Fruit fly (Drosophila melanogaster) whole organism, embryonic: ENCODE data around the gene CHES-1-like.

ENCODE experiments used
- CG10654 ChIP-seq: fragments of 200-800 bp; sonication (Bioruptor generic); optimal IDR thresholded peaks from 2 replicates; lab custom pipeline; 2016; ENCODE audit warnings: missing biosample characterization, missing genetic modification characterization
- CG10979 ChIP-seq: fragments of 200-800 bp; sonication (Bioruptor generic); optimal IDR thresholded peaks from 2 replicates; lab custom pipeline; 2018; ENCODE audit warnings: missing biosample characterization, mild to moderate bottlenecking, missing genetic modification characterization, moderate library complexity
- CG12236 ChIP-seq: fragments of 200-800 bp; sonication (Bioruptor generic); optimal IDR thresholded peaks from 2 replicates; lab custom pipeline; 2016; ENCODE audit warnings: missing biosample characterization, missing genetic modification characterization
- CG13424 ChIP-seq: fragments of 200-800 bp; sonication (Bioruptor generic); optimal IDR thresholded peaks from 2 replicates; lab custom pipeline; 2019; ENCODE audit warnings: missing biosample characterization, mild to moderate bottlenecking, missing genetic modification characterization, moderate library complexity
- CG14965 ChIP-seq: fragments of 200-800 bp; sonication (Bioruptor generic); optimal IDR thresholded peaks from 2 replicates; lab custom pipeline; 2016; ENCODE audit warnings: missing biosample characterization, missing genetic modification characterization, borderline replicate concordance
- CG1647 ChIP-seq: fragments of 200-800 bp; sonication (Bioruptor generic); optimal IDR thresholded peaks from 3 replicates; lab custom pipeline; 2016; ENCODE audit warnings: missing biosample characterization, missing genetic modification characterization
- CG17829 ChIP-seq: fragments of 200-800 bp; optimal IDR thresholded peaks from 2 replicates; lab custom pipeline; 2019; ENCODE audit warnings: missing biosample characterization, mild to moderate bottlenecking, missing genetic modification characterization, moderate library complexity
- CG17912 ChIP-seq: fragments of 200-800 bp; sonication (Bioruptor generic); optimal IDR thresholded peaks from 2 replicates; lab custom pipeline; 2018; ENCODE audit warnings: missing biosample characterization, mild to moderate bottlenecking, missing genetic modification characterization
- CG4360 ChIP-seq: fragments of 200-800 bp; sonication (Bioruptor generic); IDR thresholded peaks from 2 replicates; pipeline ENCODE4 v1.3.6; 2022; ENCODE audit warnings: missing biosample characterization, missing genetic modification characterization
- CG4707 ChIP-seq: fragments of 200-800 bp; sonication (Bioruptor generic); optimal IDR thresholded peaks from 2 replicates; lab custom pipeline; 2018; ENCODE audit warnings: missing biosample characterization, mild to moderate bottlenecking, missing genetic modification characterization, moderate library complexity
- CG5245 ChIP-seq: fragments of 200-800 bp; sonication (Bioruptor generic); optimal IDR thresholded peaks from 3 replicates; lab custom pipeline; 2016; ENCODE audit warnings: missing biosample characterization, missing genetic modification characterization
- CG6791 ChIP-seq: fragments of 200-800 bp; sonication (Bioruptor generic); IDR thresholded peaks from 3 replicates; pipeline ENCODE4 v1.3.6; 2022; ENCODE audit warnings: missing biosample characterization, missing genetic modification characterization; ENCODE audit not compliant: partially characterized antibody
- CG8089 ChIP-seq: fragments of 200-800 bp; sonication (Bioruptor generic); optimal IDR thresholded peaks from 3 replicates; lab custom pipeline; 2016; ENCODE audit warnings: missing biosample characterization, missing genetic modification characterization
- CG9215 ChIP-seq: fragments of 200-800 bp; sonication (Bioruptor generic); IDR thresholded peaks from 2 replicates; pipeline ENCODE4 v1.3.6; 2022; ENCODE audit warnings: missing biosample characterization, missing genetic modification characterization
- D ChIP-seq, 2 experiments: fragments of 200-800 bp in 1 of 2; fragments of >200 bp in 1 of 2; sonication (Bioruptor generic) in 1 of 2; optimal IDR thresholded peaks; 2 replicates in 1 of 2; 3 replicates in 1 of 2; lab custom pipeline; 2017; ENCODE audit warnings: mild to moderate bottlenecking in 1 of 2, missing biosample characterization in 1 of 2, missing genetic modification characterization in 1 of 2, missing genetic modification reagents in 1 of 2
- H2.0 ChIP-seq: fragments of 200-800 bp; sonication (Bioruptor generic); IDR thresholded peaks from 2 replicates; pipeline ENCODE4 v1.3.6; 2022; ENCODE audit warnings: missing biosample characterization, missing genetic modification characterization
- HHEX ChIP-seq: fragments of 200-800 bp; sonication (Bioruptor generic); optimal IDR thresholded peaks from 3 replicates; lab custom pipeline; 2017; ENCODE audit warnings: missing biosample characterization, mild to moderate bottlenecking, missing genetic modification characterization, missing genetic modification reagents
- HLHmδ ChIP-seq: fragments of 200-800 bp; sonication (Bioruptor generic); optimal IDR thresholded peaks from 2 replicates; lab custom pipeline; 2018; ENCODE audit warnings: missing biosample characterization, mild to moderate bottlenecking, missing genetic modification characterization, moderate library complexity
- Hmr ChIP-seq: fragments of 200-800 bp; sonication (Bioruptor generic); optimal IDR thresholded peaks from 3 replicates; lab custom pipeline; 2017; ENCODE audit warnings: mild to moderate bottlenecking, missing biosample characterization, missing genetic modification reagents, missing genetic modification characterization
- Hsf ChIP-seq: fragments of 200-800 bp; sonication (Bioruptor generic); optimal IDR thresholded peaks from 3 replicates; lab custom pipeline; 2016; ENCODE audit warnings: missing biosample characterization, missing genetic modification characterization
- Lim3 ChIP-seq: fragments of 200-800 bp; sonication (Bioruptor generic); IDR thresholded peaks from 2 replicates; pipeline ENCODE4 v1.3.6; 2022; ENCODE audit warnings: missing biosample characterization, missing genetic modification characterization
- PHDP ChIP-seq: fragments of 200-800 bp; sonication (Bioruptor generic); optimal IDR thresholded peaks from 3 replicates; lab custom pipeline; 2018; ENCODE audit warnings: missing biosample characterization, mild to moderate bottlenecking, missing genetic modification characterization, moderate library complexity
- Rfx ChIP-seq: fragments of 200-800 bp; sonication (Bioruptor generic); IDR thresholded peaks from 2 replicates; pipeline ENCODE4 v1.3.6; 2022; ENCODE audit warnings: missing biosample characterization, missing genetic modification characterization
- Six4 ChIP-seq: fragments of 200-800 bp; sonication (Bioruptor generic); optimal IDR thresholded peaks from 2 replicates; lab custom pipeline; 2016; ENCODE audit warnings: missing biosample characterization, missing genetic modification characterization
- Sry-β ChIP-seq: fragments of 200-800 bp; sonication (Bioruptor generic); optimal IDR thresholded peaks from 2 replicates; lab custom pipeline; 2018; ENCODE audit warnings: missing biosample characterization, mild to moderate bottlenecking, missing genetic modification characterization, moderate library complexity
- ab ChIP-seq: fragments of 200-800 bp; sonication (Bioruptor generic); optimal IDR thresholded peaks from 2 replicates; lab custom pipeline; 2016; ENCODE audit warnings: missing biosample characterization, missing genetic modification characterization
- amos ChIP-seq: fragments of 200-800 bp; sonication (Bioruptor generic); IDR thresholded peaks from 2 replicates; pipeline ENCODE4 v1.3.6; 2022; ENCODE audit warnings: missing biosample characterization, missing genetic modification characterization; ENCODE audit not compliant: partially characterized antibody
- ash1 ChIP-seq: fragments of 200-800 bp; sonication (Bioruptor generic); optimal IDR thresholded peaks from 2 replicates; lab custom pipeline; 2018; ENCODE audit warnings: missing biosample characterization, mild to moderate bottlenecking, missing genetic modification characterization
- caup ChIP-seq: fragments of 200-800 bp; sonication (Bioruptor generic); optimal IDR thresholded peaks from 3 replicates; lab custom pipeline; 2017; ENCODE audit warnings: missing biosample characterization, mild to moderate bottlenecking, missing genetic modification characterization, moderate library complexity; ENCODE audit not compliant: severe bottlenecking
- dm ChIP-seq: fragments of 200-800 bp; sonication (Bioruptor generic); optimal IDR thresholded peaks from 3 replicates; lab custom pipeline; 2016; ENCODE audit warnings: missing biosample characterization, missing genetic modification characterization
- dysf ChIP-seq: fragments of 200-800 bp; sonication (Bioruptor generic); IDR thresholded peaks from 3 replicates; pipeline ENCODE4 v1.3.6; 2022; ENCODE audit warnings: missing biosample characterization, missing genetic modification characterization
- emc ChIP-seq: fragments of 200-800 bp; sonication (Bioruptor generic); optimal IDR thresholded peaks from 2 replicates; lab custom pipeline; 2016; ENCODE audit warnings: missing biosample characterization, missing genetic modification characterization
- gce ChIP-seq: fragments of 200-800 bp; sonication (Bioruptor generic); IDR thresholded peaks from 3 replicates; pipeline ENCODE4 v1.3.6; 2022; ENCODE audit warnings: missing biosample characterization, missing genetic modification characterization
- gcm2 ChIP-seq: fragments of 200-800 bp; sonication (Bioruptor generic); optimal IDR thresholded peaks from 2 replicates; lab custom pipeline; 2016; ENCODE audit warnings: missing biosample characterization, missing genetic modification characterization
- gsb ChIP-seq: fragments of 200-800 bp; sonication (Bioruptor generic); IDR thresholded peaks from 2 replicates; pipeline ENCODE4 v1.3.6; 2022; ENCODE audit warnings: missing biosample characterization, missing genetic modification characterization
- lov ChIP-seq, 2 experiments: fragments of 200-800 bp in 1 of 2; fragments of >200 bp in 1 of 2; sonication (Bioruptor generic) in 1 of 2; IDR thresholded peaks in 1 of 2; optimal IDR thresholded peaks in 1 of 2; 2 replicates in 1 of 2; 3 replicates in 1 of 2; pipeline versions ENCODE4 v1.3.6 to Lab custom; 2017 to 2022; ENCODE audit warnings: missing biosample characterization in 1 of 2, missing genetic modification characterization in 1 of 2
- nom ChIP-seq: fragments of 200-800 bp; sonication (Bioruptor generic); optimal IDR thresholded peaks from 2 replicates; lab custom pipeline; 2017; ENCODE audit warnings: missing biosample characterization, missing genetic modification characterization, mild to moderate bottlenecking, moderate library complexity, missing genetic modification reagents
- pum ChIP-seq: fragments of 200-800 bp; sonication (Bioruptor generic); optimal IDR thresholded peaks from 2 replicates; lab custom pipeline; 2016; ENCODE audit warnings: missing biosample characterization, missing genetic modification characterization
- slou ChIP-seq: fragments of 200-800 bp; sonication (Bioruptor generic); optimal IDR thresholded peaks from 3 replicates; lab custom pipeline; 2016; ENCODE audit warnings: missing biosample characterization, missing genetic modification characterization
- sna ChIP-seq: fragments of 200-800 bp; sonication (Bioruptor generic); IDR thresholded peaks from 2 replicates; pipeline ENCODE4 v1.3.6; 2022; ENCODE audit warnings: missing biosample characterization, missing genetic modification characterization; ENCODE audit not compliant: partially characterized antibody
- sqz ChIP-seq: fragments of 200-800 bp; sonication (Bioruptor generic); optimal IDR thresholded peaks from 3 replicates; lab custom pipeline; 2018; ENCODE audit warnings: missing biosample characterization, mild to moderate bottlenecking, missing genetic modification characterization
- ssp ChIP-seq: fragments of 200-800 bp; sonication (Bioruptor generic); IDR thresholded peaks from 2 replicates; pipeline ENCODE4 v1.3.6; 2022; ENCODE audit warnings: missing biosample characterization, missing genetic modification characterization
- toy ChIP-seq: fragments of 200-800 bp; sonication (Bioruptor generic); IDR thresholded peaks from 2 replicates; pipeline ENCODE4 v1.3.6; 2022; ENCODE audit warnings: missing biosample characterization, missing genetic modification characterization
- tup ChIP-seq: fragments of 200-800 bp; sonication (Bioruptor generic); optimal IDR thresholded peaks from 2 replicates; lab custom pipeline; 2016; ENCODE audit warnings: missing biosample characterization, mild to moderate bottlenecking, missing genetic modification characterization, moderate library complexity
- vnd ChIP-seq: fragments of 200-800 bp; sonication (Bioruptor generic); IDR thresholded peaks from 3 replicates; pipeline ENCODE4 v1.3.6; 2022; ENCODE audit warnings: missing biosample characterization, missing genetic modification characterization; ENCODE audit not compliant: partially characterized antibody
- wdn ChIP-seq: fragments of 200-800 bp; sonication (Bioruptor generic); IDR thresholded peaks from 2 replicates; pipeline ENCODE4 v1.3.6; 2022; ENCODE audit warnings: missing biosample characterization, missing genetic modification characterization

The CHES-1-like gene

dm6 chrX:7705175-7706097 lies 3.7 kb downstream of the CHES-1-like start (continued):
- peak; percentile 26 for TF ChIP-seq sqz (GFP tag; lab: Kevin White, UChicago)
- no peak for TF ChIP-seq vnd (GFP tag; lab: Robert Waterston, UW)
- peak; percentile 36 for TF ChIP-seq dm (GFP tag; lab: Kevin White, UChicago)
- TF ChIP-seq CG1647 (GFP tag; lab: Kevin White, UChicago): peak; percentile 81
- peak; percentile 48; the same call in 1 of the 2 replicates for TF ChIP-seq toy
- TF ChIP-seq CG12236 (GFP tag; lab: Kevin White, UChicago): no peak
- peak; percentile 88 for TF ChIP-seq slou (GFP tag; lab: Kevin White, UChicago)
- TF ChIP-seq lov (optimal IDR thresholded peaks at IDR 0.05; lab: Kevin White, UChicago): no peak
- TF ChIP-seq lov (GFP tag; IDR thresholded peaks at IDR 0.05; lab: Robert Waterston, UW): no peak
- peak; percentile 60 for TF ChIP-seq ab (GFP tag; lab: Kevin White, UChicago)
- TF ChIP-seq caup: peak; percentile 94
- peak; percentile 84 for TF ChIP-seq CG5245 (GFP tag; lab: Kevin White, UChicago)
- TF ChIP-seq emc (GFP tag; lab: Kevin White, UChicago): peak; percentile 49
- peak; percentile 89 for TF ChIP-seq Six4
- peak; percentile 87 for TF ChIP-seq CG10654
- TF ChIP-seq Hmr (GFP tag; lab: Kevin White, UChicago): peak; percentile 97
- peak; percentile 61; the same call in 1 of the 2 replicates for TF ChIP-seq CG4360 (GFP tag; lab: Robert Waterston, UW)
- TF ChIP-seq Hsf (GFP tag; lab: Kevin White, UChicago): peak; percentile 90
- TF ChIP-seq pum (GFP tag; lab: Kevin White, UChicago): peak; percentile 77
- TF ChIP-seq CG4707 (GFP tag; lab: Kevin White, UChicago): peak; percentile 89
- TF ChIP-seq gcm2: peak; percentile 68
- peak; percentile 8 for TF ChIP-seq CG17912 (GFP tag; lab: Kevin White, UChicago)
- peak; percentile 69 for TF ChIP-seq CG8089 (GFP tag; lab: Kevin White, UChicago)
- TF ChIP-seq CG9215 (GFP tag; lab: Robert Waterston, UW): peak; percentile 87
- TF ChIP-seq CG6791 (GFP tag; lab: Robert Waterston, UW): no peak
- peak; percentile 47; the same call in 1 of the 3 replicates for TF ChIP-seq gce (GFP tag; lab: Robert Waterston, UW)
- peak; percentile 67; the same call in 1 of the 2 replicates for TF ChIP-seq H2.0 (GFP tag; lab: Robert Waterston, UW)
- TF ChIP-seq Lim3 (GFP tag; lab: Robert Waterston, UW): 0 out of 2 replicates have a peak, but pooled peaks have one; percentile 51
- no peak for TF ChIP-seq CG14965 (GFP tag; lab: Kevin White, UChicago)
- no peak for TF ChIP-seq D (optimal IDR thresholded peaks at IDR 0.05; lab: Kevin White, UChicago)
- TF ChIP-seq D (GFP tag; optimal IDR thresholded peaks at IDR 0.05; lab: Kevin White, UChicago): peak; percentile 95
- TF ChIP-seq gsb: peak; percentile 79
- peak; percentile 95 for TF ChIP-seq PHDP (tag; lab: Kevin White, UChicago)
- TF ChIP-seq amos (GFP tag; lab: Robert Waterston, UW): no peak
- TF ChIP-seq Sry-β: peak; percentile 43
- peak; percentile 79 for TF ChIP-seq ssp (GFP tag; lab: Robert Waterston, UW)
- peak; percentile 86 for TF ChIP-seq Rfx (GFP tag; lab: Robert Waterston, UW)
- TF ChIP-seq nom (GFP tag; lab: Kevin White, UChicago): peak; percentile 7
- peak; percentile 96 for TF ChIP-seq CG13424 (tag; lab: Kevin White, UChicago)
- peak; percentile 96 for TF ChIP-seq CG10979 (tag; lab: Kevin White, UChicago)
- TF ChIP-seq HHEX (GFP tag; lab: Kevin White, UChicago): peak; percentile 96
- peak; percentile 65 for TF ChIP-seq tup (GFP tag; lab: Kevin White, UChicago)
- TF ChIP-seq sna: no peak
- TF ChIP-seq HLHmδ (GFP tag; lab: Kevin White, UChicago): peak; percentile 32
- TF ChIP-seq dysf: peak; percentile 94
- peak; percentile 94 for TF ChIP-seq CG17829 (tag; lab: Kevin White, UChicago)
- TF ChIP-seq wdn (GFP tag; lab: Robert Waterston, UW): peak; percentile 80
- TF ChIP-seq ash1 (GFP tag; lab: Kevin White, UChicago): no peak
